Fruit fly (Drosophila melanogaster): ENCODE data around the gene Ilp5.
"Not testable (repeated sequence)": the region's sequence is repeated elsewhere in the genome, so short reads cannot be mapped to it uniquely, and the experiment has no call there.

Ilp5 gene

DNA sequence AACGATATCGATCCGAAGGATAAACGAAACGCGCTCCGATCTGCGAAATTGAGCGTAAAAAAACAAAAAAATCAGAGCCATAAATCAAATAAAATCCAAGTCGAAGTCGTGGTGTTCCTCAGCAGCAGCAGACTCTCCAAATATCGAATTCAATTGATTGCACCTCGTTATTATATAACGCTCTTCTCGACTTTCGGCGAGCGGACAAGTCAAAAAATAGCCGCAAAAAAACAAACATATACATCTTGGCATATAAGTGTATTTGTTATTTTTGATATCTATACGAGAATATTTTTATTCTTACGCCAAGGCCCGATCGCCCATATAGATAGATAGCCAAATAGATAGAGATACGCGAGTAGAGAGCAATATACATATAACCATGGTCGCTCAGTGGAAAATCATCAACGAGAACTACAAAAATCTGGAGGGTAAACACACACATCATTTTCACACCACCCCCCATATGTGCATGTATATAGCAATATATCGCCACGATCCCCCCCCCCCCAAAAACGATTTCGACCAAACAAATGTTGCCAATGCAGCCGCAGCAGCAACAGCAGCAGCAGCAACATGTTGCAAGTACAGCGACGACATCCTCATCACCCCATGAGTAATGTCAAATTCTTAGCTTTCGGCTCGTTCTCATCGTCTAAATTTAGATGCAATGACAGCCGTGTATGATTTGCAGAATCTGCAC, 6.1 kb upstream of the Ilp5 start:
- no peak for TF ChIP-seq pan (optimal IDR thresholded peaks at IDR 0.05)
- no peak for TF ChIP-seq EcR (GFP tag; optimal IDR thresholded peaks at IDR 0.05)
- no peak for TF ChIP-seq Dll (optimal IDR thresholded peaks at IDR 0.05)
- TF ChIP-seq psq (optimal IDR thresholded peaks at IDR 0.05): no peak
- TF ChIP-seq usp (GFP tag; optimal IDR thresholded peaks at IDR 0.05): no peak
- no peak for TF ChIP-seq CG8478 (optimal IDR thresholded peaks at IDR 0.05)

DNA sequence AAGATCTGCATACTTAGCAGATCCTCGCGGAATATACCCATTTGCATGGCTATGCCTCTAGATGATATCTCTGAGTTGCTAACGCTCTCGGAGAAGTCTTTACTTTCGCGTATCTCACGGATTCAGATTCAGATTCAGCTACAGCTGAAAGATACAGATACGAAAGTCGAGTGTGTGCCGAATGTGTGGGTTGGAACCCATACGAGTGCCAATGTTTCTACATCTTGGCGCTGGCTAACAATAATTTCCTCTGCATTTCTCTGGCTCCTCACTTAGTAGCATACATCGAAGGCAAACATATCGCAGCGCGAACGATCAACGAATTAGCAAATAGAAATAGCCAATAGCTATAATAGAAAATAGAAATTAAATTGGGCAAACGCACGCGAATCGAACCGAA, 5.5 kb upstream of the Ilp5 start:
- TF ChIP-seq EcR (GFP tag; optimal IDR thresholded peaks at IDR 0.05) (no peak), Dll (optimal IDR thresholded peaks at IDR 0.05) (no peak), CG8478 (optimal IDR thresholded peaks at IDR 0.05) (no peak), usp (GFP tag; optimal IDR thresholded peaks at IDR 0.05) (no peak), psq (optimal IDR thresholded peaks at IDR 0.05) (no peak), pan (optimal IDR thresholded peaks at IDR 0.05) (no peak)

- TF ChIP-seq psq (optimal IDR thresholded peaks at IDR 0.05): no peak
- TF ChIP-seq CG8478 (optimal IDR thresholded peaks at IDR 0.05): no peak
- no peak for TF ChIP-seq Dll (optimal IDR thresholded peaks at IDR 0.05)
- no peak for TF ChIP-seq usp (GFP tag; optimal IDR thresholded peaks at IDR 0.05)
- no peak for TF ChIP-seq EcR (GFP tag; optimal IDR thresholded peaks at IDR 0.05)
- no peak for TF ChIP-seq pan (optimal IDR thresholded peaks at IDR 0.05)
Measured at dm6 chr3L:9824226-9824625, 529 bp upstream of the Ilp5 start.

- no peak for TF ChIP-seq EcR (GFP tag; optimal IDR thresholded peaks at IDR 0.05)
Measured at dm6 chr3L:9821138-9821681, 2.5 kb downstream of the Ilp5 start.

DNA sequence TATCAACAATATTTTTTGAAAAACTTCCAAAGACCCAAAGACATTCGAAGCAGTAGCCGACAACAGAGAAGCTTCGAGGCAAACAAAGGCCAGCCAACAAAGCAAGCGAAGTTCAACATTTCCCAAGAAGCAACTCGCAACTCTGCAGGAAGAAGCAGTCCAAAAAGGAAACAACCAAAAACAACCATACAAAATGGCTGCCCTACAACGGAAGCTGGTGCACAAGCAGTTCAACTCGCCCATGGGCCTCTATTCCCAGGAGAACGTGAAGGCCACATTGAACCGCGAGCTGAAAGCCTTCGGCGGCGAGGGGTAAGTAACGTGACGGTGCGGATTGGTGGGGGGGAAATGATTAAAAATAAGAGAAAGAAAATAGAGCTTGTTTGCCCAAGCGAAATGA, 3.4 kb downstream of the Ilp5 start:
- TF ChIP-seq pan (optimal IDR thresholded peaks at IDR 0.05): no peak
- no peak for TF ChIP-seq EcR (GFP tag; optimal IDR thresholded peaks at IDR 0.05)
- no peak for TF ChIP-seq usp (GFP tag; optimal IDR thresholded peaks at IDR 0.05)
- no peak for TF ChIP-seq psq (optimal IDR thresholded peaks at IDR 0.05)
- no peak for TF ChIP-seq CG8478 (optimal IDR thresholded peaks at IDR 0.05)
- TF ChIP-seq Dll (optimal IDR thresholded peaks at IDR 0.05): no peak

DNA sequence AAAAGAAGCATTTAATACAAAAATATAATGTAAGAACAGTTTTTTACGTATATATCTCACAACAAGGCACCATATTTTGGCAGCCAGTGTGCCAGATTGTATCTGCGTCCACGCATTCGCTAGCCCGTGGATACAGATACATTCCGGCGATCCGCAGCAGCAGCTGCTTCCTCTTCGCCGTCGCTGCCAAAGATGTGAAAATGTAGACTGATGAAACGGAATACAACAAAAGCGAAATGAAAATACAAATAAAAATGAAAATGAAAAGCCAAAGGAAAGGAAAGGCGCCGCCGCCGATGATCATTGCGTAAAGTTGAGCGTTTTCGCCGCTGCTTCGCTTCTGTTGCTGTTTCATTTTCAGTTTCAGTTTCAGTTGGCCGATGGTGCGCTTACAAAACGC, 8.0 kb downstream of the Ilp5 start:
- no peak for TF ChIP-seq usp (GFP tag; optimal IDR thresholded peaks at IDR 0.05)
- TF ChIP-seq psq (optimal IDR thresholded peaks at IDR 0.05): no peak
- no peak for TF ChIP-seq EcR (GFP tag; optimal IDR thresholded peaks at IDR 0.05)
- TF ChIP-seq pan (optimal IDR thresholded peaks at IDR 0.05): no peak
- no peak for TF ChIP-seq Dll (optimal IDR thresholded peaks at IDR 0.05)
- TF ChIP-seq CG8478 (optimal IDR thresholded peaks at IDR 0.05): no peak

dm6 chr3L:9814621-9815020, 9.1 kb downstream of the Ilp5 start:
- TF ChIP-seq psq (optimal IDR thresholded peaks at IDR 0.05): no peak
- TF ChIP-seq usp (GFP tag; optimal IDR thresholded peaks at IDR 0.05): no peak
- no peak for TF ChIP-seq pan (optimal IDR thresholded peaks at IDR 0.05)
- no peak for TF ChIP-seq CG8478 (optimal IDR thresholded peaks at IDR 0.05)
- TF ChIP-seq Dll (optimal IDR thresholded peaks at IDR 0.05): no peak
- no peak for TF ChIP-seq EcR (GFP tag; optimal IDR thresholded peaks at IDR 0.05)

- no peak for TF ChIP-seq CG8478 (optimal IDR thresholded peaks at IDR 0.05)
- TF ChIP-seq EcR (GFP tag; optimal IDR thresholded peaks at IDR 0.05): no peak
- no peak for TF ChIP-seq usp (GFP tag; optimal IDR thresholded peaks at IDR 0.05)
- TF ChIP-seq psq (optimal IDR thresholded peaks at IDR 0.05): no peak
- TF ChIP-seq pan (optimal IDR thresholded peaks at IDR 0.05): no peak
Measured at dm6 chr3L:9813345-9813897, 10.3 kb downstream of the Ilp5 start, which contains the start of gene CG43897. Gene CG43897 (plus strand): TSS chr3L:9813847.

dm6 chr3L:9804125-9804524, 19.6 kb downstream of the Ilp5 start, which contains the start of gene Ilp4:
Gene Ilp4 (minus strand): TSS chr3L:9804263.
- no peak for TF ChIP-seq usp (GFP tag; optimal IDR thresholded peaks at IDR 0.05)
- no peak for TF ChIP-seq CG8478 (optimal IDR thresholded peaks at IDR 0.05)
- TF ChIP-seq psq (optimal IDR thresholded peaks at IDR 0.05): no peak
- TF ChIP-seq EcR (GFP tag; optimal IDR thresholded peaks at IDR 0.05): no peak
- no peak for TF ChIP-seq pan (optimal IDR thresholded peaks at IDR 0.05)
- no peak for TF ChIP-seq Dll (optimal IDR thresholded peaks at IDR 0.05)

dm6 chr3L:9802020-9802419, 21.7 kb downstream of the Ilp5 start, which contains the start of gene Ilp3:
Gene Ilp3 (minus strand): TSS chr3L:9802120.
- TF ChIP-seq CG8478 (optimal IDR thresholded peaks at IDR 0.05): no peak

dm6 chr3L:9799398-9799797, 24.3 kb downstream of the Ilp5 start, which contains the start of gene Ilp2:
Gene Ilp2 (plus strand): TSS chr3L:9799698.
- TF ChIP-seq pan (optimal IDR thresholded peaks at IDR 0.05): no peak
- no peak for TF ChIP-seq Dll (optimal IDR thresholded peaks at IDR 0.05)
- TF ChIP-seq EcR (GFP tag; optimal IDR thresholded peaks at IDR 0.05): no peak
- TF ChIP-seq psq (optimal IDR thresholded peaks at IDR 0.05): no peak
- no peak for TF ChIP-seq CG8478 (optimal IDR thresholded peaks at IDR 0.05)
- no peak for TF ChIP-seq usp (GFP tag; optimal IDR thresholded peaks at IDR 0.05)

dm6 chr3L:9798120-9798519, 25.6 kb downstream of the Ilp5 start, which contains the start of gene Ilp1:
Gene Ilp1 (plus strand): TSS chr3L:9798420.
- TF ChIP-seq usp (GFP tag; optimal IDR thresholded peaks at IDR 0.05); psq (optimal IDR thresholded peaks at IDR 0.05); Dll (optimal IDR thresholded peaks at IDR 0.05): not testable (repeated sequence)

DNA sequence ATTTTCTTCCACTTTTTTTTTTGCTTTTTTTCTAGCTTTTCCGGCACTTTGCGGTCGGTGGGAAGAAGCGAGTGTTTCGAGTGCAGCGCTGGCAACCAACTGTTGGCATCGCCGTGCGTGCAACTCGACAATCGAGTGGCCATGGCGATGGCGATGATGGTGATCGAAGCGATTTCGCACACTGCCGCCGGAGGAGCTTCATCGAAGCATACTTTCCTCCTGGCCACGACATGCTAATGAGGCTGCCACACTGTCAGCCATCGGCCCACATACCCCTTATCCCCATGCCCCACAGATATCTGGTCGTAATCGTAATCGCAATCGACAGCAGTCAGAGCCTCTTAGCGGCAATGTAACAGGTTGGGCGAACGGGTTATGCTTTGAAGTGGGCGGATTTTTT, 26.1 kb downstream of the Ilp5 start, which contains the start of gene Zasp67:
Gene Zasp67 (minus strand): TSS at position 101 of the 400 bp plus-strand sequence.
- no peak for TF ChIP-seq Dll (optimal IDR thresholded peaks at IDR 0.05)
- TF ChIP-seq CG8478 (optimal IDR thresholded peaks at IDR 0.05): no peak
- no peak for TF ChIP-seq psq (optimal IDR thresholded peaks at IDR 0.05)
- TF ChIP-seq EcR (GFP tag; optimal IDR thresholded peaks at IDR 0.05): no peak
- TF ChIP-seq pan (optimal IDR thresholded peaks at IDR 0.05): no peak
- TF ChIP-seq usp (GFP tag; optimal IDR thresholded peaks at IDR 0.05): no peak
